Fruit fly (Drosophila melanogaster) whole organism, embryonic: ENCODE results near the gene scat.

Experiments used
- Blimp-1 ChIP-seq: fragments of 200-800 bp; sonication (Bioruptor generic); optimal IDR thresholded peaks from 3 replicates; lab custom pipeline; 2018; ENCODE audit warnings: missing biosample characterization, missing genetic modification characterization, mild to moderate bottlenecking, moderate library complexity, missing genetic modification reagents
- Bteb2 ChIP-seq: fragments of 200-800 bp; sonication (Bioruptor generic); optimal IDR thresholded peaks from 2 replicates; lab custom pipeline; 2016; ENCODE audit warnings: missing biosample characterization, missing genetic modification characterization
- CG10431 ChIP-seq: fragments of 200-800 bp; sonication (Bioruptor generic); optimal IDR thresholded peaks from 3 replicates; lab custom pipeline; 2018; ENCODE audit warnings: missing biosample characterization, mild to moderate bottlenecking, missing genetic modification characterization
- CG14860 ChIP-seq: fragments of 200-800 bp; sonication (Bioruptor generic); IDR thresholded peaks from 3 replicates; pipeline ENCODE4 v1.3.6; 2022; ENCODE audit warnings: missing biosample characterization, missing genetic modification characterization; ENCODE audit not compliant: partially characterized antibody
- CG16863 ChIP-seq: fragments of 200-800 bp; sonication (Bioruptor generic); optimal IDR thresholded peaks from 3 replicates; lab custom pipeline; 2016; ENCODE audit warnings: missing biosample characterization, missing genetic modification characterization
- CG17186 ChIP-seq: fragments of 200-800 bp; sonication (Bioruptor generic); optimal IDR thresholded peaks from 3 replicates; lab custom pipeline; 2017; ENCODE audit warnings: missing biosample characterization, missing genetic modification reagents, missing genetic modification characterization
- CG2199 ChIP-seq: fragments of 200-800 bp; sonication (Bioruptor generic); IDR thresholded peaks from 3 replicates; pipeline ENCODE4 v1.3.6; 2022; ENCODE audit warnings: missing biosample characterization, missing genetic modification characterization
- CG2712 ChIP-seq: fragments of 200-800 bp; optimal IDR thresholded peaks from 3 replicates; lab custom pipeline; 2019; ENCODE audit warnings: missing biosample characterization, mild to moderate bottlenecking, missing genetic modification characterization, moderate library complexity
- CG2889 ChIP-seq: fragments of 200-800 bp; sonication (Bioruptor generic); IDR thresholded peaks from 3 replicates; pipeline ENCODE4 v1.3.6; 2022; ENCODE audit warnings: missing biosample characterization, missing genetic modification characterization
- CG43689 ChIP-seq: fragments of 200-800 bp; sonication (Bioruptor generic); IDR thresholded peaks from 2 replicates; pipeline ENCODE4 v1.3.6; 2022; ENCODE audit warnings: missing biosample characterization, missing genetic modification characterization
- CG5245 ChIP-seq: fragments of 200-800 bp; sonication (Bioruptor generic); optimal IDR thresholded peaks from 3 replicates; lab custom pipeline; 2016; ENCODE audit warnings: missing biosample characterization, missing genetic modification characterization
- CG6654 ChIP-seq: fragments of 200-800 bp; sonication (Bioruptor generic); optimal IDR thresholded peaks from 2 replicates; lab custom pipeline; 2017; ENCODE audit warnings: missing biosample characterization, mild to moderate bottlenecking, missing genetic modification characterization
- CG7271 ChIP-seq: fragments of 200-800 bp; sonication (Bioruptor generic); optimal IDR thresholded peaks from 2 replicates; lab custom pipeline; 2018; ENCODE audit warnings: missing biosample characterization, mild to moderate bottlenecking, missing genetic modification characterization, moderate library complexity
- CG9932 ChIP-seq: fragments of 200-800 bp; sonication (Bioruptor generic); IDR thresholded peaks from 2 replicates; pipeline ENCODE4 v1.3.6; 2022; ENCODE audit warnings: missing biosample characterization, missing genetic modification characterization
- E2f1 ChIP-seq: fragments of 200-800 bp; sonication (Bioruptor generic); IDR thresholded peaks from 2 replicates; pipeline ENCODE4 v1.3.6; 2022; ENCODE audit warnings: missing biosample characterization, missing genetic modification characterization
- Ets65A ChIP-seq: fragments of 200-800 bp; sonication (Bioruptor generic); peaks from one replicate; lab custom pipeline; 2016; ENCODE audit warnings: missing biosample characterization, missing genetic modification characterization
- HLHmδ ChIP-seq: fragments of 200-800 bp; sonication (Bioruptor generic); optimal IDR thresholded peaks from 2 replicates; lab custom pipeline; 2018; ENCODE audit warnings: missing biosample characterization, mild to moderate bottlenecking, missing genetic modification characterization, moderate library complexity
- Myb ChIP-seq: fragments of 200-800 bp; sonication (Bioruptor generic); optimal IDR thresholded peaks from 2 replicates; lab custom pipeline; 2016; ENCODE audit warnings: missing biosample characterization, missing genetic modification characterization
- Neu2 ChIP-seq: fragments of 200-800 bp; sonication (Bioruptor generic); optimal IDR thresholded peaks from 3 replicates; lab custom pipeline; 2016; ENCODE audit warnings: missing biosample characterization, missing genetic modification characterization, borderline replicate concordance
- Pdp1 ChIP-seq, 2 experiments: fragments of 200-800 bp; sonication (Bioruptor generic); optimal IDR thresholded peaks; 3 replicates each; lab custom pipeline; 2016; ENCODE audit warnings: missing biosample characterization in 2 of 2, missing genetic modification characterization in 2 of 2, mild to moderate bottlenecking in 1 of 2, moderate library complexity in 1 of 2
- Rfx ChIP-seq: fragments of 200-800 bp; sonication (Bioruptor generic); IDR thresholded peaks from 2 replicates; pipeline ENCODE4 v1.3.6; 2022; ENCODE audit warnings: missing biosample characterization, missing genetic modification characterization
- Side ChIP-seq: fragments of 200-800 bp; sonication (Bioruptor generic); optimal IDR thresholded peaks from 2 replicates; lab custom pipeline; 2016; ENCODE audit warnings: missing biosample characterization, missing genetic modification characterization
- Spps ChIP-seq: fragments of 200-800 bp; sonication (Bioruptor generic); optimal IDR thresholded peaks from 2 replicates; lab custom pipeline; 2018; ENCODE audit warnings: missing biosample characterization, mild to moderate bottlenecking, missing genetic modification characterization
- cad ChIP-seq: fragments of >200 bp; optimal IDR thresholded peaks from 2 replicates; lab custom pipeline; 2017; ENCODE audit warnings: missing biosample characterization, missing genetic modification characterization
- chm ChIP-seq: fragments of 200-800 bp; sonication (Bioruptor generic); IDR thresholded peaks from 2 replicates; pipeline ENCODE4 v1.3.6; 2022; ENCODE audit warnings: missing biosample characterization, missing genetic modification characterization
- disco-r ChIP-seq: fragments of 200-800 bp; sonication (Bioruptor generic); optimal IDR thresholded peaks from 2 replicates; lab custom pipeline; 2016; ENCODE audit warnings: missing biosample characterization, missing genetic modification characterization
- dysf ChIP-seq: fragments of 200-800 bp; sonication (Bioruptor generic); IDR thresholded peaks from 3 replicates; pipeline ENCODE4 v1.3.6; 2022; ENCODE audit warnings: missing biosample characterization, missing genetic modification characterization
- ftz-f1 ChIP-seq: fragments of 200-800 bp; sonication (Bioruptor generic); optimal IDR thresholded peaks from 2 replicates; lab custom pipeline; 2016; ENCODE audit warnings: missing biosample characterization, missing genetic modification characterization
- ken ChIP-seq: fragments of 200-800 bp; sonication (Bioruptor generic); IDR thresholded peaks from 3 replicates; pipeline ENCODE4 v1.3.6; 2022; ENCODE audit warnings: missing biosample characterization, missing genetic modification characterization
- lola ChIP-seq, 3 experiments: fragments of >200 bp in 2 of 3; fragments of 200-800 bp in 1 of 3; sonication (Bioruptor generic) in 1 of 3; optimal IDR thresholded peaks; 2 replicates each; lab custom pipeline; 2017 to 2019; ENCODE audit warnings: missing biosample characterization in 3 of 3, missing genetic modification characterization in 3 of 3, mild to moderate bottlenecking in 1 of 3, moderate library complexity in 1 of 3
- nau ChIP-seq: fragments of 200-800 bp; sonication (Bioruptor generic); optimal IDR thresholded peaks from 3 replicates; lab custom pipeline; 2017; ENCODE audit warnings: missing biosample characterization, mild to moderate bottlenecking, missing genetic modification characterization, missing genetic modification reagents
- oc ChIP-seq: fragments of 200-800 bp; sonication (Bioruptor generic); optimal IDR thresholded peaks from 2 replicates; lab custom pipeline; 2018; ENCODE audit warnings: missing biosample characterization, mild to moderate bottlenecking, missing genetic modification characterization, moderate library complexity
- pnt ChIP-seq: fragments of 200-800 bp; sonication (Bioruptor generic); optimal IDR thresholded peaks from 3 replicates; lab custom pipeline; 2016; ENCODE audit warnings: missing biosample characterization, missing genetic modification characterization
- pzg ChIP-seq: fragments of 200-800 bp; sonication (Bioruptor generic); optimal IDR thresholded peaks from 3 replicates; lab custom pipeline; 2018; ENCODE audit warnings: missing biosample characterization, mild to moderate bottlenecking, missing genetic modification characterization, moderate library complexity
- sens ChIP-seq: fragments of 200-800 bp; sonication (Bioruptor generic); peaks from one replicate; lab custom pipeline; 2016; ENCODE audit warnings: missing biosample characterization, missing genetic modification characterization
- shn ChIP-seq: fragments of 200-800 bp; sonication (Bioruptor generic); optimal IDR thresholded peaks from 3 replicates; lab custom pipeline; 2016; ENCODE audit warnings: missing biosample characterization, missing genetic modification characterization
- stwl ChIP-seq: fragments of 200-800 bp; sonication (Bioruptor generic); optimal IDR thresholded peaks from 3 replicates; lab custom pipeline; 2018; ENCODE audit warnings: missing biosample characterization, mild to moderate bottlenecking, missing genetic modification characterization, moderate library complexity
- vnd ChIP-seq: fragments of 200-800 bp; sonication (Bioruptor generic); IDR thresholded peaks from 3 replicates; pipeline ENCODE4 v1.3.6; 2022; ENCODE audit warnings: missing biosample characterization, missing genetic modification characterization; ENCODE audit not compliant: partially characterized antibody
- zen ChIP-seq: fragments of 200-800 bp; sonication (Bioruptor generic); optimal IDR thresholded peaks from 3 replicates; lab custom pipeline; 2018; ENCODE audit warnings: missing biosample characterization, mild to moderate bottlenecking, missing genetic modification characterization, moderate library complexity

scat gene

DNA sequence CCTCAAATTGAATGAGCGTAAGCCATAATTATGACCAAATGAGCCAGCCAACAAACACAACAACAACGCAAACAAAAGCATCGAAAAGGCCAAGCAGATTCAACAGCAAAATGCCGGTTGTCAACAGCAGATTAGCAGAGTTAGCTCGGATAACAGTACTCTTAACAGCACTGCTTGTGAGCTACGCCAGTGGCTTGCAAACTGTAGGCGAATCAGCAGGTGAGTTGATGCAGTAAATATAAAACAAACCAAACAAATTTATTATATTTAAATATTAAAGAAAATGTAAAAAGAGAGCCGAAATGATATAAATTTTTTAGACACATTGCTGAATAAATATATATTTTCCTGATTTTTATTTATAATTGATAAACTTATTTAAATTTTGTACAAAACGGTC is 10.5 kb upstream of the scat start:
- TF ChIP-seq stwl (tag; lab: Kevin White, UChicago) (peak; percentile 39), CG17186 (GFP tag; lab: Kevin White, UChicago) (no peak), cad (GFP tag; lab: Kevin White, UChicago) (peak; percentile 4), ftz-f1 (GFP tag; lab: Kevin White, UChicago) (no peak), Spps (tag; lab: Kevin White, UChicago) (no peak), oc (tag; lab: Kevin White, UChicago) (peak; percentile 20), CG6654 (GFP tag; lab: Kevin White, UChicago) (peak; percentile 91)

DNA sequence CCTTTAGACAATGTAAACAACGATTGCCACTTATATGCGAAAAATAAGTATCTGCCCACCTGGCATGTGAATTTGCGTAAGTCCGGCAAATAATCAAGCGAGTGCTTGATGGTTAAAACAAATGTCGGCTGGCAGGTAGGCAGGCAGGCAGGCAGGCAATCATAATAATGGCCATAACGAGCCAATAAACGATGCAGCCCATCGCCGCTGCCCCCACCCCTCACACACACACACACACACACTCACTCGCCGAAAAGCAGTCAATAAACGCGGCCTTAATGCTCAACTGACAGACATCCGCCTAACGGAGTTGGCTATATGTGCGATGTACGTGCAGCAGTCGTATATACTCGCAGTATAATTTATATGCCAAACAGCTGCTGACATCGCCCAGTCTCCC is 9.9 kb upstream of the scat start:
- TF ChIP-seq CG16863 (GFP tag; lab: Kevin White, UChicago), result no peak
- peak; percentile 52 for TF ChIP-seq zen
- TF ChIP-seq CG2199, result no peak
- no peak for TF ChIP-seq Bteb2 (GFP tag; lab: Kevin White, UChicago)
- TF ChIP-seq cad (GFP tag; lab: Kevin White, UChicago), result peak; percentile 64
- TF ChIP-seq dysf, result peak; percentile 38; the same call in 1 of the 3 replicates
- no peak for TF ChIP-seq chm (GFP tag; lab: Robert Waterston, UW)
- TF ChIP-seq CG43689 (GFP tag; lab: Robert Waterston, UW), result no peak
- no peak for TF ChIP-seq CG7271 (tag; lab: Kevin White, UChicago)

DNA sequence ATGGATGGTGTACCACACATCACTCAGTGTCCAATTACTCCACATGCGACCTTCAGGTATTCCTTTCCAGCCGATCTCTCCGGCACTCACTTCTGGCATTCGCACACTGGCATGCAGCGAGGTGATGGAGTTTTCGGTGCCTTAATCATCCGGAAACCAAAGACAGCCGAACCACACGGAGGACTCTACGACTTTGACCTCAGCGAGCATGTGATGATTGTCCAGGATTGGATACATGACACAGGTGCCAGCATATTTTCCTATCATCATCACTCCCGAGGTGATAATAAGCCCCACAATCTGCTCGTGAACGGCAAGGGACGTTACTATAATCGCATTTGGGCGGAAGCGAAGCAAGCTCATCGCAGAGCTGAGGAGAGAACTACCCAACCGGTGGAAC is 7.0 kb upstream of the scat start:
- no peak for TF ChIP-seq shn (GFP tag; lab: Kevin White, UChicago)
- peak; percentile 50 for TF ChIP-seq Ets65A (GFP tag; lab: Kevin White, UChicago)
- TF ChIP-seq, all 482 proteins: peak for 1

DNA sequence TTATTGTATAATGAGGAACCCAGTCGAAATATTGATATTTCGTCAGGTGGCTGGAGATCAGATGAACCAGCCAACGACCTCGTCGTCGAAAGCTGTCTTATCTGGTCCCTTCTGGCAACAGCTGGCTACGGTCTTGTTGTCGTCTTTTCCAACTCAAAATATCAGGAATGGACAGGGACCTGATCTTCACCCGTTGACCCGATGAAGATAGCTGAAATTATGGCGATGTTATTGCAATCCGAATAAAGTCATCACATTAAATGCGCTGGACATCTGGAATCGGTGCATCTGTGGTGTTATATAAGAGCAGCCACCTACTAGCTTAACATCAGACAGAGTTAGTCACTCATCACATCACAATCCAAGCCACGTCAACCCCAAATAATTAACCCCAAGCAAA is 4.7 kb upstream of the scat start, which contains the start of gene Fbp2:
TSS of gene Fbp2 (plus strand) at position 251 of the 400 bp plus-strand sequence.
- TF ChIP-seq Pdp1 (GFP tag; optimal IDR thresholded peaks at IDR 0.05; lab: Kevin White, UChicago) (peak in 1 of 2 experiments; percentile 77), ken (GFP tag; lab: Robert Waterston, UW) (no peak)

DNA sequence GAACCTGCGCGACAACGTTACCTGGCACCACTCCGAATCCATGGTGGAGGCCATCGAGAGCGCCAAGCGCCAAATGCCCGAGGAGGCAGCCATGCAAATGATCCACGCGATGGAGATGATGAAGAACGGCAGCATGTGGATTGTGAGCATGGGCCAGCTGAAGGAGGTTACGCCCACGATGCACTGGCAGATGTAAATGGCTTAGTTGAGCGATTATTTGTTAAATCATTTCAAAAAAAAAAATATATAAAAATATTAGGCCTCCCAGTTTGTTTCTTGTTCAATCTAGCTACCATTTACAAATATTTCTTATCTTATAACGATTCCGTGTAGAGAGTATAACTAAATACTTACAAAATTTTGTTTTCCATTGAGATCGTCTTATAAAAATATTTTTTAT is 3.6 kb upstream of the scat start, which contains the start of gene CG42847:
TSS of gene CG42847 (plus strand) at position 301 of the 400 bp plus-strand sequence.
- TF ChIP-seq Neu2 (GFP tag; lab: Kevin White, UChicago) (no peak), Side (GFP tag; lab: Kevin White, UChicago) (no peak), CG5245 (no peak), vnd (GFP tag; lab: Robert Waterston, UW) (no peak), pnt (GFP tag; lab: Kevin White, UChicago) (no peak)

DNA sequence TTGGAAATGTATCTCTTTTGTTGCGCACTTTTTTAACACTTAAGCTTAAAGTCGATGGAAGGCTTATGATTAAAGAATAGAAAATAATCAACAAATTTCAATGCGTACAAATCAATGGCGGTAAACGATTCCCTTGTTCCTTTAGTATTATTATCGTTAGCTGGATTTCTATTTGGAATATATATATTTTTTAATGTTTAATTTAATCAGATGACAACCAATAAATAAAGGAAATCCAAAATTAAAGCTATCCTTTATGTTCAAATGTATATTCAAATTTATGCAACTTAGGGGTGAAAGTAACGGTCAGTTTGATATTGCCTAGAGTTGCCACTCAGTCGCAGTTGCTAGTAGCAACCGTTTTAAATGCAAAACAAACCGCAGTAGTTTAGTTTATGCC is 3.9 kb downstream of the scat start, which contains the start of gene CG3769:
TSS of gene CG3769 (plus strand) at position 301 of the 400 bp plus-strand sequence.
- no peak for TF ChIP-seq disco-r (GFP tag; lab: Kevin White, UChicago)
- TF ChIP-seq Myb (GFP tag; lab: Kevin White, UChicago), result peak; percentile 29
- TF ChIP-seq Rfx (GFP tag; lab: Robert Waterston, UW), result peak; percentile 22; the same call in 1 of the 2 replicates
- TF ChIP-seq CG10431 (GFP tag; lab: Kevin White, UChicago), result no peak

DNA sequence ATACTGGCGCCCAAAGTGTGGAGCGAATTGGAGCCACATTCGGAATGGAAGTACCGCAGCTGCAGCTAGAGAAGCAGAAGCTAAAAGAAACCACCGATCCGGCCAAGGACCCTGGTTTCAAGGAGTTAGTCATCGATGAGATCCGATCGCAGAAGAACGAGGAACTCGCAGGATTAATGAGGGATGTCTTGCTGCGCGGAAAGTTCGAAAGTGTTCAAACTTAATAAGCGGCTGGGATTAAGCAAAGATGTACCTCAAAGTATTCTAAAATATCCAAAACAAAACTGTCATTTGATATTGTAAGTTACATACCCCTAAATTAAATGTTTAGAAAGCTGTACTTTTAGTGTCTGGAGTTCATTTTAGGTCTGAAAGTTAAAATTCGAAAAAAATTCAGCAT is 5.3 kb downstream of the scat start, which contains the start of gene RpS28-like:
TSS of gene RpS28-like (plus strand) at position 301 of the 400 bp plus-strand sequence.
- TF ChIP-seq E2f1 (GFP tag; lab: Robert Waterston, UW) (no peak), lola (GFP tag; optimal IDR thresholded peaks at IDR 0.05; lab: Kevin White, UChicago) (no peak), CG2712 (tag; lab: Kevin White, UChicago) (no peak), CG14860 (GFP tag; lab: Robert Waterston, UW) (no peak), nau (GFP tag; lab: Kevin White, UChicago) (no peak), CG2889 (no peak), pzg (GFP tag; lab: Kevin White, UChicago) (no peak), HLHmδ (no peak), dysf (no peak), CG9932 (GFP tag; lab: Robert Waterston, UW) (no peak), sens (no peak), Blimp-1 (GFP tag; lab: Kevin White, UChicago) (no peak)
